Fruit fly (Drosophila melanogaster): Measurements from ENCODE around the gene apolpp.
A peak's percentile ranks its signal among the peaks of the same experiment; 100 is the strongest.

Gene apolpp

DNA sequence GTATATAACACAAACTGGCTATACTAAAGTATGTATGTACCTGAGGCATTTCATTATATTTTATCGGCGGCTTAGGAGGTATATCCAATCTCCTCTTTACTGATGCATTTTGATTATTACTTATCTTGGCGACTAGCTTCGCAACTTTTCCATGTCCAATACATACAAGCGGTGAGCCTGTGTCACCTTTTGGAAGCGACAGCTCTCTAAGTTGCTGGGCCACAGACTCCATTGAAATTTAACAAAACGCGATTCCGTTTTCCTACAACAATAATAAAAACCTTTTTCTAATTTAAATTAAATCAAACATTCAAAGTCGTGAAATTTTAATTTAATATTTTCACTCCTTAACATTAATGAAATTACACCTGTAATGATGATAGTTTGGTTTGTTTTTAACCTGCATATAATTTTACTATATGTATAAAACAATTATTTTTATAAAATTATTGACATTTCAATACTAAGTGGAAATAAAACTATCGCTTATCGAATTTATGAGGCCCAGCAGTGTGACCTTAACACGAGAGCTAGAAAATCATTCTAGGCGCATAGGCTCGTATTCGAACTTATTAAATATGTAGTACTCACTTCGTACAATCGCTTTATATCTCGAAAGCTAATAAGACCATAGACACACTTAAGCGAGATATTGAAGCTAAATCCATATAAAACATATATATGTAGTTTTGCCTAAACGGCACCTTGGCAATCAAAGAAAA lies at the start of gene apolpp:
Gene apolpp (plus strand): TSS at position 597 of the 722 bp plus-strand sequence.
- TF ChIP-seq ovo (GFP tag; optimal IDR thresholded peaks at IDR 0.05) (no peak), CG5204 (GFP tag; optimal IDR thresholded peaks at IDR 0.05) (no peak), CG7101 (tag; optimal IDR thresholded peaks at IDR 0.05) (peak; percentile 12), bab1 (GFP tag; optimal IDR thresholded peaks at IDR 0.05) (peak; percentile 1), CG33017 (tag; optimal IDR thresholded peaks at IDR 0.05) (no peak), cnc (optimal IDR thresholded peaks at IDR 0.05) (no peak), CG7045 (GFP tag; optimal IDR thresholded peaks at IDR 0.05) (no peak), CG11617 (GFP tag; optimal IDR thresholded peaks at IDR 0.05) (no peak), tj (GFP tag; optimal IDR thresholded peaks at IDR 0.05) (no peak), CG1620 (GFP tag; optimal IDR thresholded peaks at IDR 0.05) (peak; percentile 3), Crg-1 (GFP tag; optimal IDR thresholded peaks at IDR 0.05) (no peak), pad (GFP tag; optimal IDR thresholded peaks at IDR 0.05) (no peak), Hr96 (GFP tag; optimal IDR thresholded peaks at IDR 0.05) (no peak), toe (GFP tag; optimal IDR thresholded peaks at IDR 0.05) (peak; percentile 42), CG14711 (tag; optimal IDR thresholded peaks at IDR 0.05) (peak; percentile 19), Clk (GFP tag; optimal IDR thresholded peaks at IDR 0.05) (no peak), kay (GFP tag; ENCODE audit: borderline replicate concordance) (peak; percentile 54), Mnt (GFP tag; optimal IDR thresholded peaks at IDR 0.05) (no peak), CG12768 (GFP tag; optimal IDR thresholded peaks at IDR 0.05) (no peak), cic (GFP tag; optimal IDR thresholded peaks at IDR 0.05) (no peak)

DNA sequence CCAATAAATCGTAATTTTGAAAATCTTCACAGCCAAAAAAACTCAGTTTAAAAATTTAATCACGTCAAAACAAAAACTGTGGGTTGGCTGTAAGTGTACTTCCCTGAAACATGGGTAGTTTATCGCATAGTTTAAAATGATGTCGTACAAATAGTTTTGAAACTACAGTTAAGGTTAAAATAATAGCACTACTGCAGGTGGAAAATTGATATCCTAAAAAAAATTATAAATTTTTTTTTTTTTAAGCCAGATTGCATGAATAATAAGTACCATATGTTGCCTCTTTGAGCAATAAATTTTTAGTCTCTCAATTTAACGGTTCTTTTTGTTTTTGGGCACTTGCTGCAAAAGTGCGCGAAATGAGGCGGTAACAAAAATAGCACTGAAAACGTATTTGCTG lies 35.7 kb upstream of the apolpp start:
- no peak for TF ChIP-seq tj (GFP tag; optimal IDR thresholded peaks at IDR 0.05)
- peak; percentile 88 for TF ChIP-seq kay (GFP tag; ENCODE audit: borderline replicate concordance)

DNA sequence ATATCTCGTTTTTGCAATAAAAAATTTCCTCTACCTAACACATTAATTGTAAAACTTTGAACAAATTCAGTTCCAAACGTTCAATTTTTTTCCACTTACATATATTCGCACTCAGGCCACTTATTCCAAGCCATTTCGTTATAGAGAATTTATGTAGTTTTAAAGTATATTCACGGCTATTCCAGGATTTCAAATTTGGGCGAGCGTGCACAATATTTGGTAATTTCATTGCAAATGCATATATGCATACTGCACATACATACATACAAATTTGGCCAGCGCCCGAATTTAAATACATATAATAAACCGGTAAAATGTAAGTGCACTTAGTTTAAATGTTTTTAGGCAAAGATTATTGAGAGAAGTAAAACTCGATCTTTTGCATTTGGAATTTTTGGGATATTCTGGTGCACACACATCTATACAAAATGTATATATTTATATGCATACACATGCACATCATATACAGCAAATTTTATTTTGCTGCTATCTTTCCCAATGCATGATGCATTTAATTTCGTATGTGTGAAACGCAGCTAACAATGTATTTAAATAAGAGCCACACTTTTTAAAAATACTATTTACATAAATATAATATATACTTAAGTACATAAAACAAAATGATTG lies 34.5 kb upstream of the apolpp start:
- TF ChIP-seq kay (GFP tag; ENCODE audit: borderline replicate concordance): peak; percentile 97
- no peak for TF ChIP-seq toe (GFP tag; optimal IDR thresholded peaks at IDR 0.05)

DNA sequence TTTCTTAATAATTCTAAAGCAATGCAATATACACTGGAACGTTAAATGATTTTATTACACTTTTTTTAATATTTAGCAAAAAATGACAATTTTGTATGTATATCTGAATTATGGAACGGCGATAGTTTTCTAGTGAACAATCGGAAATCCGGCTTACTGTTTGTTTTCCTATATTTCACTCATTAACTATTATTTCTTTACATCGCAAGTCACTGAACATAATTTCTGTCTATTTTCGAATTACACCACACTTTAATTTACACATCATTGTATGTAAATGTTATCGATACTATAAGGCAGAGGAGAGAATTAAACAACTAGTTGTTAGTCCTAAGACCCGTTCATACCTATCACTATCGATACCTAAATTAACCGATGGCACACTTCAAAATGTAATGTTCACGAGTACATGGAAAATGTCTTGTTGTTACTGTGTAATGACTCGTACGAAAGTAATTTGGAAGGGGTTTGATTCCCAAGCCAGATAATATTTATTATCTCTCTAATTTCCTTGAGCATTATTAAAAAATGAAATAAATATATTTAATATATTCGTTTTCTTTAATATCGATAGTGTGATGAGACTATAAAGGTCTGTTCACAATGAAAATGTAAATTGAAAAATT lies 33.9 kb upstream of the apolpp start, which contains the start of gene PlexA:
Gene PlexA (minus strand): TSS at position 296 of the 626 bp plus-strand sequence.
- TF ChIP-seq CG12768 (GFP tag; optimal IDR thresholded peaks at IDR 0.05) (peak; percentile 80), CG1620 (GFP tag; optimal IDR thresholded peaks at IDR 0.05) (peak; percentile 48), CG7101 (tag; optimal IDR thresholded peaks at IDR 0.05) (peak; percentile 84), pad (GFP tag; optimal IDR thresholded peaks at IDR 0.05) (peak; percentile 61), CG11617 (GFP tag; optimal IDR thresholded peaks at IDR 0.05) (peak; percentile 47), bab1 (GFP tag; optimal IDR thresholded peaks at IDR 0.05) (peak; percentile 40), kay (GFP tag; ENCODE audit: borderline replicate concordance) (peak; percentile 23), CG33017 (tag; optimal IDR thresholded peaks at IDR 0.05) (peak; percentile 67), tj (GFP tag; optimal IDR thresholded peaks at IDR 0.05) (peak; percentile 1), cic (GFP tag; optimal IDR thresholded peaks at IDR 0.05) (peak; percentile 2), CG7045 (GFP tag; optimal IDR thresholded peaks at IDR 0.05) (peak; percentile 65), Hr96 (GFP tag; optimal IDR thresholded peaks at IDR 0.05) (no peak), cnc (optimal IDR thresholded peaks at IDR 0.05) (no peak), ovo (GFP tag; optimal IDR thresholded peaks at IDR 0.05) (peak; percentile 55), Mnt (GFP tag; optimal IDR thresholded peaks at IDR 0.05) (peak; percentile 24), toe (GFP tag; optimal IDR thresholded peaks at IDR 0.05) (no peak), Clk (GFP tag; optimal IDR thresholded peaks at IDR 0.05) (peak; percentile 77), CG14711 (tag; optimal IDR thresholded peaks at IDR 0.05) (peak; percentile 74), Crg-1 (GFP tag; optimal IDR thresholded peaks at IDR 0.05) (peak; percentile 28), CG5204 (GFP tag; optimal IDR thresholded peaks at IDR 0.05) (peak; percentile 73)

DNA sequence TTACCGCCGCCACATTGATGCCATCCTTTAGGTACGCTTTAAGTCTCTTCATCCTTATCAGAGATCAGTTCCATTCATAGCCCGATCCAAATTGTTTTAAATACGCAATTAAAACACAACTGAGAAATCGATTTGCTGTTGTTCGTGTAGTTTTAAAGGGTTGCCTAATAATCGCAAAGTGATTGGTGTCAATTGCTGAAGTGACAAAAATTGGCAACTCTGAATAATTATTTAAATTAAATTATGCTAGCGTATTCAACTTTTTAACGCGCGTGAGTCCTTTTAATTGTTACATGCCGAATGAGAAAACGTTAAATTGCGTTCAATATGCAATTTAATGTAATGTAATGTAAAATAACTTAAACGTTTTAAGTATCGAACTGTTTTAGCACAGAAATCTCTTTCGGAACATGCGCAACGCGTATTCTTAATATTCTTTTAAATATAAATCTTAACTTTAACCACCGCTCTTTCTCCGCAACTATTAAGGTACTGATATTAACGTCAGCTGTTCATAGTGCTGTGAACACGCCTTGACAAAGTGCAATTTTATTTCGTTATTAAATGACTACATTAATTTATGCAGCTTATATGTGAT lies 31.5 kb upstream of the apolpp start, which contains the start of gene Mpv17:
Gene Mpv17 (minus strand): TSS at position 164 of the 598 bp plus-strand sequence.
- TF ChIP-seq CG7101 (tag; optimal IDR thresholded peaks at IDR 0.05) (peak; percentile 16), CG33017 (tag; optimal IDR thresholded peaks at IDR 0.05) (no peak), cnc (optimal IDR thresholded peaks at IDR 0.05) (no peak), kay (GFP tag; ENCODE audit: borderline replicate concordance) (peak; percentile 57), CG5204 (GFP tag; optimal IDR thresholded peaks at IDR 0.05) (peak; percentile 24), CG7045 (GFP tag; optimal IDR thresholded peaks at IDR 0.05) (no peak), Mnt (GFP tag; optimal IDR thresholded peaks at IDR 0.05) (peak; percentile 20), Crg-1 (GFP tag; optimal IDR thresholded peaks at IDR 0.05) (no peak), toe (GFP tag; optimal IDR thresholded peaks at IDR 0.05) (peak; percentile 65), cic (GFP tag; optimal IDR thresholded peaks at IDR 0.05) (no peak), CG11617 (GFP tag; optimal IDR thresholded peaks at IDR 0.05) (peak; percentile 7), CG14711 (tag; optimal IDR thresholded peaks at IDR 0.05) (peak; percentile 93), bab1 (GFP tag; optimal IDR thresholded peaks at IDR 0.05) (peak; percentile 28), tj (GFP tag; optimal IDR thresholded peaks at IDR 0.05) (peak; percentile 85), ovo (GFP tag; optimal IDR thresholded peaks at IDR 0.05) (no peak), Clk (GFP tag; optimal IDR thresholded peaks at IDR 0.05) (no peak), Hr96 (GFP tag; optimal IDR thresholded peaks at IDR 0.05) (peak; percentile 51), CG1620 (GFP tag; optimal IDR thresholded peaks at IDR 0.05) (peak; percentile 42), pad (GFP tag; optimal IDR thresholded peaks at IDR 0.05) (peak; percentile 5), CG12768 (GFP tag; optimal IDR thresholded peaks at IDR 0.05) (no peak)
